Worm (Caenorhabditis elegans): ENCODE data around the gene acy-4.

- no peak for TF ChIP-seq hnd-1 (tag; optimal IDR thresholded peaks at IDR 0.05)
- no peak for TF ChIP-seq tra-4 (tag; optimal IDR thresholded peaks at IDR 0.05)
- no peak for TF ChIP-seq tbx-11 (GFP tag; IDR thresholded peaks at IDR 0.05)
- no peak for TF ChIP-seq ama-1 (optimal IDR thresholded peaks at IDR 0.05)
- TF ChIP-seq scrt-1 (GFP tag; IDR thresholded peaks at IDR 0.05), result no peak
- TF ChIP-seq flt-1 (GFP tag; IDR thresholded peaks at IDR 0.05), result no peak
- TF ChIP-seq ets-7 (tag; optimal IDR thresholded peaks at IDR 0.05), result no peak
- no peak for TF ChIP-seq hmbx-1 (tag; optimal IDR thresholded peaks at IDR 0.05)
- TF ChIP-seq ceh-13 (GFP tag; optimal IDR thresholded peaks at IDR 0.05), result no peak
- TF ChIP-seq pes-1 (GFP tag; IDR thresholded peaks at IDR 0.05), result no peak
- TF ChIP-seq tbx-37 (GFP tag; conservative IDR thresholded peaks at IDR 0.05), result no peak
- TF ChIP-seq sea-1 (GFP tag; conservative IDR thresholded peaks at IDR 0.05), result no peak
Measured at ce11 chrV:5628014-5628413, 2.7 kb downstream of the acy-4 start.

All from whole organism, early embryonic.